Worm (Caenorhabditis elegans): Measurements from ENCODE around the gene pnc-1.

pnc-1 gene

DNA sequence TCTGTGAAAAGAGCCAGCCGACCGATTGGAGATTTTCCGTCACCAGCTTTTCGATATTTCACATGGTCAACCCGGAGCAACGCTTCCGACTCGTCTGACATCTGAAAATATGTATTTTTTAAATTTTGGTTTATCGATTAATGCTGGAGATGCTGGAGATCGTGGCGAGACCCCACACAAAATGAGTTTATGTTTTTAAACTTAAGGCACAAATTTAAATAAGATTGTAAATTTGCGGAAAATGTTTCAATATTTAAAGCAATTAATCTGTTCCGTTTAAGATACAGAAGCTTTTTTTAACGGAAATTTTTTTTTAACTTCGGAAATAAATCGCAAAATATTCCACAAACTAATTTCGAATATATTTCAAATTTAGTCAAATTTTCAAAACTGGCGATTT lies 47.4 kb downstream of the pnc-1 start, which contains the start of gene gtf-2H1:
TSS of gene gtf-2H1 (minus strand) at position 101 of the 400 bp plus-strand sequence.
- TF ChIP-seq ceh-36 (tag; optimal IDR thresholded peaks at IDR 0.05), result no peak
- no peak for TF ChIP-seq tbx-11 (GFP tag; IDR thresholded peaks at IDR 0.05)
- no peak for TF ChIP-seq ceh-13 (GFP tag; optimal IDR thresholded peaks at IDR 0.05)
- TF ChIP-seq hmbx-1 (tag; optimal IDR thresholded peaks at IDR 0.05), result no peak

DNA sequence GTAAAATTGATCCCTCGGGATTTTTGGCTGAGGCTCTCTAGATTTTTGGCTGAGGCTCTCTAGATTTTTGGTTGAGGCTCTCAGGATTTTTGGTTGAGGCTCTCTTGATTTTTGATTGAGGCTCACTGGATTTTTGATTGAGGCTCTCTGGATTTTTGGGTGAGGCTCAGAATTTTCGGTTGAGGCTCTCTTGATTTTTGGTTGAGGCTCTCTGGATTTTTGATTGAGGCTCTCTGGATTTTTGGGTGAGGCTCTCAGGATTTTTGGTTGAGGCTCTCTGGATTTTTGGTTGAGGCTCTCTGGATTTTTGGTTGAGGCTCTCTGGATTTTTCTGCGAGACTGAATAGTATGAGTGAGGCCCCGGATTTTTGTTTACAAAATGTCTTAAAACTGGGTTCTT lies 51.9 kb downstream of the pnc-1 start:
- TF ChIP-seq aly-1 (tag; optimal IDR thresholded peaks at IDR 0.05), result no peak
- no peak for TF ChIP-seq flt-1 (GFP tag; IDR thresholded peaks at IDR 0.05)
- no peak for TF ChIP-seq tbx-37 (GFP tag; conservative IDR thresholded peaks at IDR 0.05)
- TF ChIP-seq hmbx-1 (tag; optimal IDR thresholded peaks at IDR 0.05), result no peak
- TF ChIP-seq scrt-1 (GFP tag; IDR thresholded peaks at IDR 0.05), result no peak
- no peak for TF ChIP-seq F13C5.2 (tag; optimal IDR thresholded peaks at IDR 0.05)
- no peak for TF ChIP-seq hmg-4 (GFP tag; optimal IDR thresholded peaks at IDR 0.05)
- TF ChIP-seq tra-4 (tag; optimal IDR thresholded peaks at IDR 0.05), result no peak
- TF ChIP-seq sea-1 (GFP tag; conservative IDR thresholded peaks at IDR 0.05), result no peak
- TF ChIP-seq ets-7 (tag; optimal IDR thresholded peaks at IDR 0.05), result no peak
- TF ChIP-seq ceh-36 (tag; optimal IDR thresholded peaks at IDR 0.05), result no peak

DNA sequence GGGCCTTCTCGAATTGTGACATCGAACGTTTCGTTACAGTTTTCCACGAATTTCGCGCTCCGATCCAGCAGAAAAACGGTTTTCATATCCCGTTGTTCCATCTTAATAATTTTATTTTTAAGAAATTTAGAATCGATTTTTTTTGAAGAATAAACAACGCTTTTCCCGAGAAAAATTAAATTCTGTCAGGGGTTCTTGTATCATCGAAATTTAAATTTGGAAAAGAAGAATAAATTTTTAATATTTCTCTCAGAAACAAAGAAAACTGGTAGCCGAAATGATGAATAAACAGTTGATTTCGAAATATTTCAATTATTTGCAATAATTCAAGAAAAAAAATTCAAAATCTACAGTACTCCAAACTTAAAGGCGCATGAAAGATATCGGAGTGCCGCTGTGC lies 53.1 kb downstream of the pnc-1 start, which contains the start of gene ints-13:
TSS of gene ints-13 (minus strand) at position 101 of the 400 bp plus-strand sequence.
- TF ChIP-seq ama-1 (optimal IDR thresholded peaks at IDR 0.05) (peak; percentile 20), F13C5.2 (tag; optimal IDR thresholded peaks at IDR 0.05) (no peak)

DNA sequence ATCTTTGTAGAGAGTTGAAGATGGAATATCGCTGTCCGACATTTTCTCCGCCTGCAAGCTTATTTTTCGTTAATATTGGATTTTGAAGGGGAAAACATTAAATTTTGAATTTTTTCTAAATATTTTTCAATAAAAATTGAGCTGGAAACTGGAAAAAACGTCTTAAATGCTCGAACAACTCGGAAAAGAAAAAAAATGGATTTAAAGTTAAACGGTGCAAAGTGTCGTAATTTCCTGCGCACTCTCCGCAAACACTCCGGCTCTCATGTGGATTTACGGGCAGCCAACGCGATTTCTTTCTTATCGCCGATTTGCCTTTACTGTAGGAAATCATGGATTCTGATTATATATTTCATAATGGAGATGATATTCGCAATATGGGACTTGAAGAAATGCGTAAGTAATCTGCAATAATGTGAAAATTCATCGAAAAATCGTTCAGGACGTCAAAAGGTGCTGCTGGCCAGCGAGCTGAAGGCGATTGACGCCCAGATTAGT lies 56.0 kb downstream of the pnc-1 start, which contains the start of the genes fnta-1 and cogc-8:
TSS of gene fnta-1 (minus strand) at position 51 of the 498 bp plus-strand sequence.
TSS of gene cogc-8 (plus strand) at position 195 of the 498 bp plus-strand sequence.
- no peak for TF ChIP-seq ceh-36 (tag; optimal IDR thresholded peaks at IDR 0.05)
- no peak for TF ChIP-seq ama-1 (optimal IDR thresholded peaks at IDR 0.05)
- TF ChIP-seq F13C5.2 (tag; optimal IDR thresholded peaks at IDR 0.05), result peak; percentile 16
